Fruit fly (Drosophila melanogaster) whole organism: ENCODE data around the gene Hml.

Experiments used
- CG8478 ChIP-seq: fragments of >200 bp; optimal IDR thresholded peaks from 2 replicates; lab custom pipeline; 2018; ENCODE audit warnings: inconsistent platforms
- EcR ChIP-seq, 2 experiments: fragments of >200 bp; optimal IDR thresholded peaks; 2 replicates each; lab custom pipeline; 2017; ENCODE audit warnings: missing biosample characterization in 2 of 2, missing genetic modification characterization in 2 of 2, missing genetic modification reagents in 2 of 2
- psq ChIP-seq: fragments of >200 bp; optimal IDR thresholded peaks from 2 replicates; lab custom pipeline; 2017
- usp ChIP-seq: fragments of >200 bp; optimal IDR thresholded peaks from 2 replicates; lab custom pipeline; 2017; ENCODE audit warnings: missing biosample characterization, missing genetic modification characterization, mixed read lengths

DNA sequence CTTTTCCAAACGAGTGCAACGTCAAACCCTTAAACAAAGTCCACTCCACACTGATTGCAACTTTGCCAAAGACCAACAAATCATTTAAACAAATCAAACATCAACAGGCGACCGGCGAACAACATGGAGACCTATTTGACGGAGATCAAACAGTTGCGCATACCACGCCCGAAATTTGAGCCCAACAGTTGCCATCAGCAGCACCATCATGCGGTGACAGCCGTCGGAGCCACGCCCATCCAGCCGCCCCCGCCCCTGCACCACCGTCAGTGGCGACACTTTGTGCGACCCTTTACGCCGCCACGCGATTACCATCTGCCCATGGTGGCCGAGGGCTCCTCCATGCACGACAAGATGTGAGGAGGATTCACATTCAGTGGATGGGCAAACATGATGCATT, 36.7 kb downstream of the Hml start:
- TF ChIP-seq EcR (GFP tag; optimal IDR thresholded peaks at IDR 0.05; lab: Kevin White, UChicago) (no peak), psq (no peak), CG8478 (lab: Kevin White, UChicago) (no peak), usp (no peak)
